Worm (Caenorhabditis elegans): Measurements from ENCODE around the gene old-2.

DNA sequence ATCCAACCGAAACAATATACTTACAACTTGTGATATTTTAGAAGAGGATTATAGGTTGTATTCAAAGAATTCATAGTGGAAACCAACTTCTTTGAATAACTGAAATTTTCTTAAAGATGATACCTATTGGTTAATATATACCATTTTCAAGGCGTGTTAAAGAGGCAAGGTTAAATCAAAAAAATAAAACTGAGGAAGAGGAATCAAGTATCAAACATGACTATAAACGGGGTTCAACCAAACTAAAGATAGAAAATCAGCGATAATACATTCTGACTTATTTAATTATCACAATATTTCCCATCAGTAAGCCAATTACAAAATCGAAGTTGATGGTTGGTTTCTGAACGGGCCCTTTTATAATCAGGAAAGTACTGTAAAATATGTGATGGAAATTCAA, 12.0 kb upstream of the old-2 start, which contains the start of gene chil-3:
- TF ChIP-seq F49E8.2 (tag; optimal IDR thresholded peaks at IDR 0.05; ENCODE audit: insufficient read depth) = no peak
- no peak for TF ChIP-seq dox-1 (GFP tag; IDR thresholded peaks at IDR 0.05)
- TF ChIP-seq hlh-12 (tag; optimal IDR thresholded peaks at IDR 0.05) = no peak
- no peak for TF ChIP-seq nfya-1 (tag; optimal IDR thresholded peaks at IDR 0.05; ENCODE audit: borderline replicate concordance, insufficient read depth)
- no peak for TF ChIP-seq ztf-22 (GFP tag; optimal IDR thresholded peaks at IDR 0.05)
- TF ChIP-seq B0336.3 (GFP tag; IDR thresholded peaks at IDR 0.05) = no peak
- no peak for TF ChIP-seq mel-28 (tag; optimal IDR thresholded peaks at IDR 0.05; ENCODE audit: borderline replicate concordance)
- no peak for TF ChIP-seq C17E4.6 (GFP tag; IDR thresholded peaks at IDR 0.05)
- TF ChIP-seq ama-1 (optimal IDR thresholded peaks at IDR 0.05) = no peak
- no peak for TF ChIP-seq ama-1 (GFP tag; optimal IDR thresholded peaks at IDR 0.05)
- no peak for TF ChIP-seq efl-1 (GFP tag; optimal IDR thresholded peaks at IDR 0.05)
- TF ChIP-seq K11D2.4 (GFP tag; IDR thresholded peaks at IDR 0.05) = no peak
- no peak for TF ChIP-seq rec-8 (tag; optimal IDR thresholded peaks at IDR 0.05)
- TF ChIP-seq K12H6.12 (tag; optimal IDR thresholded peaks at IDR 0.05) = no peak
- no peak for TF ChIP-seq F57C9.4 (tag; optimal IDR thresholded peaks at IDR 0.05)

Measured in whole organism, young adult.